Worm (Caenorhabditis elegans) whole organism, young adult: Measurements from ENCODE around the gene C03B1.2.
A peak's percentile ranks its signal among the peaks of the same experiment; 100 is the strongest.

ENCODE experiments used
- B0035.1 ChIP-seq: sonication (generic microtip); optimal IDR thresholded peaks from 2 replicates; lab custom pipeline; 2016; ENCODE audit warnings: missing genetic modification characterization, mild to moderate bottlenecking, missing compliant biosample characterization, missing genotype, missing genetic modification reagents
- F52B5.7 ChIP-seq: sonication (generic microtip); optimal IDR thresholded peaks from 2 replicates; lab custom pipeline; 2016; ENCODE audit warnings: mild to moderate bottlenecking, missing genetic modification characterization, missing compliant biosample characterization
- F55B11.4 ChIP-seq: sonication (generic microtip); optimal IDR thresholded peaks from 2 replicates; lab custom pipeline; 2016; ENCODE audit warnings: missing compliant biosample characterization, missing genetic modification characterization, borderline replicate concordance; ENCODE audit not compliant: insufficient read depth
- K11D2.4 ChIP-seq: fragments of 200-800 bp; sonication (Bioruptor generic); IDR thresholded peaks from 2 replicates; pipeline ENCODE4 v1.3.6; 2022; ENCODE audit warnings: missing genetic modification reagents, missing genetic modification characterization, missing compliant biosample characterization
- Y53F4B.3 ChIP-seq: fragments of 200-800 bp; sonication (Bioruptor generic); IDR thresholded peaks from 2 replicates; pipeline ENCODE4 v1.3.6; 2022; ENCODE audit warnings: missing genetic modification reagents, missing genetic modification characterization, missing compliant biosample characterization
- Y67H2A.10 ChIP-seq: fragments of 200-800 bp; sonication (Bioruptor generic); conservative IDR thresholded peaks from 2 replicates; pipeline ENCODE4 v1.3.6; 2022; ENCODE audit warnings: missing genetic modification reagents, missing genetic modification characterization, missing compliant biosample characterization
- ZK185.1 ChIP-seq: sonication (generic microtip); optimal IDR thresholded peaks from 2 replicates; lab custom pipeline; 2016; ENCODE audit warnings: mild to moderate bottlenecking, missing genetic modification characterization, missing compliant biosample characterization; ENCODE audit not compliant: poor library complexity, severe bottlenecking
- aptf-3 ChIP-seq: fragments of 200-800 bp; sonication (Bioruptor generic); IDR thresholded peaks from 2 replicates; pipeline ENCODE4 v1.3.6; 2022; ENCODE audit warnings: missing genetic modification characterization, missing compliant biosample characterization
- atf-7 ChIP-seq: sonication (generic microtip); optimal IDR thresholded peaks from 2 replicates; lab custom pipeline; 2017; ENCODE audit warnings: mild to moderate bottlenecking, missing genetic modification characterization, missing compliant biosample characterization
- attf-3 ChIP-seq: fragments of 200-800 bp; sonication (Bioruptor generic); conservative IDR thresholded peaks from 2 replicates; pipeline ENCODE4 v1.3.6; 2022; ENCODE audit warnings: missing genetic modification reagents, missing genetic modification characterization, missing compliant biosample characterization
- bed-2 ChIP-seq: fragments of 200-800 bp; sonication (Bioruptor generic); IDR thresholded peaks from 2 replicates; pipeline ENCODE4 v1.3.6; 2022; ENCODE audit warnings: missing genetic modification reagents, missing genetic modification characterization, missing compliant biosample characterization
- ccch-3 ChIP-seq: fragments of 200-800 bp; sonication (Bioruptor generic); optimal IDR thresholded peaks from 2 replicates; lab custom pipeline; 2018; ENCODE audit warnings: mild to moderate bottlenecking, missing genetic modification characterization, missing compliant biosample characterization
- ceh-40 ChIP-seq: fragments of 200-800 bp; sonication (Bioruptor generic); IDR thresholded peaks from 2 replicates; pipeline ENCODE4 v1.3.6; 2022; ENCODE audit warnings: missing genetic modification characterization, missing compliant biosample characterization
- ceh-58 ChIP-seq: fragments of 200-800 bp; sonication (Bioruptor generic); IDR thresholded peaks from 2 replicates; pipeline ENCODE4 v1.3.6; 2022; ENCODE audit warnings: missing genetic modification characterization, missing compliant biosample characterization
- chd-7 ChIP-seq: sonication (generic microtip); optimal IDR thresholded peaks from 2 replicates; lab custom pipeline; 2016; ENCODE audit warnings: mild to moderate bottlenecking, missing genetic modification characterization, moderate library complexity, missing compliant biosample characterization
- dox-1 ChIP-seq: fragments of 200-800 bp; sonication (Bioruptor generic); IDR thresholded peaks from 2 replicates; pipeline ENCODE4 v1.3.6; 2022; ENCODE audit warnings: missing genetic modification reagents, missing genetic modification characterization, missing compliant biosample characterization
- egl-44 ChIP-seq: fragments of 200-800 bp; sonication (Bioruptor generic); IDR thresholded peaks from 2 replicates; pipeline ENCODE4 v1.3.6; 2022; ENCODE audit warnings: missing genetic modification reagents, missing genetic modification characterization, missing compliant biosample characterization
- fkh-3 ChIP-seq: sonication (generic microtip); optimal IDR thresholded peaks from 2 replicates; lab custom pipeline; 2016; ENCODE audit warnings: mild to moderate bottlenecking, missing genetic modification characterization, missing compliant biosample characterization
- hmg-20 ChIP-seq: fragments of 200-800 bp; sonication (Bioruptor generic); IDR thresholded peaks from 2 replicates; pipeline ENCODE4 v1.3.6; 2022; ENCODE audit warnings: missing genetic modification reagents, missing genetic modification characterization, missing compliant biosample characterization
- let-607 ChIP-seq, 2 experiments: fragments of 200-800 bp in 1 of 2; sonication (Bioruptor generic) in 1 of 2; sonication (generic microtip) in 1 of 2; optimal IDR thresholded peaks; 2 replicates each; lab custom pipeline; 2016 to 2018; ENCODE audit warnings: mild to moderate bottlenecking in 2 of 2, missing compliant biosample characterization in 2 of 2, missing genetic modification characterization in 2 of 2, moderate library complexity in 2 of 2, missing genotype in 1 of 2
- lin-26 ChIP-seq: fragments of 200-800 bp; sonication (Bioruptor generic); IDR thresholded peaks from 2 replicates; pipeline ENCODE4 v1.3.6; 2022; ENCODE audit warnings: missing genetic modification reagents, missing genetic modification characterization, missing compliant biosample characterization
- madf-8 ChIP-seq: fragments of 200-800 bp; sonication (Bioruptor generic); conservative IDR thresholded peaks from 2 replicates; pipeline ENCODE4 v1.3.6; 2022; ENCODE audit warnings: missing genetic modification reagents, missing genetic modification characterization, missing compliant biosample characterization
- mel-28 ChIP-seq: sonication (generic microtip); optimal IDR thresholded peaks from 2 replicates; lab custom pipeline; 2016; ENCODE audit warnings: borderline replicate concordance, mild to moderate bottlenecking, missing genetic modification characterization, missing compliant biosample characterization
- nfya-1 ChIP-seq: sonication (generic microtip); optimal IDR thresholded peaks from 2 replicates; lab custom pipeline; 2017; ENCODE audit warnings: antibody characterized with exemption, missing compliant biosample characterization, missing genetic modification characterization, borderline replicate concordance; ENCODE audit not compliant: insufficient read depth
- nfyb-1 ChIP-seq: fragments of 200-800 bp; sonication (Bioruptor generic); IDR thresholded peaks from 2 replicates; pipeline ENCODE4 v1.3.6; 2022; ENCODE audit warnings: missing genetic modification reagents, missing genetic modification characterization, missing compliant biosample characterization
- nhr-120 ChIP-seq: fragments of 200-800 bp; sonication (Bioruptor generic); IDR thresholded peaks from 2 replicates; pipeline ENCODE4 v1.3.6; 2022; ENCODE audit warnings: missing genetic modification characterization, missing compliant biosample characterization
- nhr-179 ChIP-seq: sonication (generic microtip); optimal IDR thresholded peaks from 2 replicates; lab custom pipeline; 2016; ENCODE audit warnings: mild to moderate bottlenecking, missing genetic modification characterization, missing compliant biosample characterization
- nhr-27 ChIP-seq: fragments of 200-800 bp; sonication (Bioruptor generic); optimal IDR thresholded peaks from 2 replicates; lab custom pipeline; 2018; ENCODE audit warnings: mild to moderate bottlenecking, missing genetic modification characterization, moderate library complexity, missing compliant biosample characterization
- nhr-80 ChIP-seq: sonication (generic microtip); optimal IDR thresholded peaks from 2 replicates; lab custom pipeline; 2016; ENCODE audit warnings: missing genetic modification characterization, missing compliant biosample characterization
- nhr-90 ChIP-seq: sonication (generic microtip); optimal IDR thresholded peaks from 2 replicates; lab custom pipeline; 2016; ENCODE audit warnings: missing genotype, mild to moderate bottlenecking, missing genetic modification characterization, missing compliant biosample characterization
- pbrm-1 ChIP-seq: fragments of 200-800 bp; sonication (Bioruptor generic); IDR thresholded peaks from 2 replicates; pipeline ENCODE4 v1.3.6; 2022; ENCODE audit warnings: missing genetic modification reagents, missing genetic modification characterization, missing compliant biosample characterization
- pha-4 ChIP-seq: fragments of 150-350 bp; sonication (generic microtip); optimal IDR thresholded peaks from 2 replicates; lab custom pipeline; 2014; ENCODE audit warnings: missing biosample characterization, missing genetic modification reagents, missing genetic modification characterization
- sdz-38 ChIP-seq: sonication (generic microtip); optimal IDR thresholded peaks from 2 replicates; lab custom pipeline; 2016; ENCODE audit warnings: missing genotype, missing genetic modification characterization, missing compliant biosample characterization
- tlf-1 ChIP-seq: fragments of 200-800 bp; sonication (Bioruptor generic); optimal IDR thresholded peaks from 2 replicates; lab custom pipeline; 2018; ENCODE audit warnings: mild to moderate bottlenecking, missing genetic modification characterization, missing compliant biosample characterization
- ztf-18 ChIP-seq: sonication (generic microtip); optimal IDR thresholded peaks from 2 replicates; lab custom pipeline; 2016; ENCODE audit warnings: missing genotype, mild to moderate bottlenecking, missing genetic modification characterization, missing compliant biosample characterization
- ztf-22 ChIP-seq: fragments of 200-800 bp; sonication (Bioruptor generic); optimal IDR thresholded peaks from 2 replicates; lab custom pipeline; 2018; ENCODE audit warnings: mild to moderate bottlenecking, missing genetic modification characterization, moderate library complexity, missing compliant biosample characterization

C03B1.2 gene

DNA sequence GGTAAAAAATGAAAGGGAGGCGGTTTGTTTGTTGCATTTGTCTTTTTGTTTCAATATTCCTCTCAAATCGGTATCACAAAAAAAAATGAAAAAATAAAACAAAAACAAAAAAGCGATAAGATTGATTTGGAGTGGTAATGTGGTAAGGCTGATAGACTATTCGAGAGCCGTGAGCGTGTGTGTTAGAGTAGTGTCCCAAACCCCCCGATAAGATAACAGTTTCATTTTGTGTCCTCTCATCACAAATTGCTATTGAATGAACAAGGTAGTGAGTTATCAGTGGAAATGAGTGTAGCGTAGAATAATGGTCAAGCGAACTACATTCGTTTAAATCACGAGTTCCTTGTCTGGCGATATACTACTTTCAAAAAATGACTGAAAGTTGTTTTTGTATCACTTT lies 31.4 kb upstream of the C03B1.2 start:
- TF ChIP-seq ztf-22 (peak; percentile 38), egl-44 (GFP tag; lab: Robert Waterston, UW) (no peak), let-607 (tag; optimal IDR thresholded peaks at IDR 0.05; lab: Kevin White, UChicago) (peak in 1 of 2 experiments; percentile 9), atf-7 (tag; lab: Kevin White, UChicago) (peak; percentile 3), nhr-90 (peak; percentile 16), pha-4 (tag; lab: Kevin White, UChicago) (peak; percentile 2), tlf-1 (GFP tag; lab: Kevin White, UChicago) (no peak), nfyb-1 (GFP tag; lab: Robert Waterston, UW) (peak; percentile 42; the same call in 1 of the 2 replicates), nhr-80 (tag; lab: Kevin White, UChicago) (peak; percentile 93)

ce11 chrX:6341513-6341912 lies 28.3 kb upstream of the C03B1.2 start, which contains the start of gene C03B1.7:
Gene C03B1.7, plus strand, starts transcription at chrX:6341813.
- TF ChIP-seq lin-26 (GFP tag; lab: Robert Waterston, UW) (no peak), pbrm-1 (GFP tag; lab: Robert Waterston, UW) (no peak), Y53F4B.3 (GFP tag; lab: Robert Waterston, UW) (no peak), pha-4 (tag; lab: Kevin White, UChicago) (no peak), mel-28 (tag; lab: Kevin White, UChicago) (no peak), fkh-3 (tag; lab: Kevin White, UChicago) (no peak), chd-7 (tag; lab: Kevin White, UChicago) (no peak), attf-3 (GFP tag; lab: Robert Waterston, UW) (no peak), B0035.1 (tag; lab: Kevin White, UChicago) (no peak), ZK185.1 (tag; lab: Kevin White, UChicago) (no peak), ztf-18 (no peak), nfyb-1 (GFP tag; lab: Robert Waterston, UW) (no peak), bed-2 (GFP tag; lab: Robert Waterston, UW) (no peak)

ce11 chrX:6345785-6346184 lies 24.0 kb upstream of the C03B1.2 start:
- TF ChIP-seq nhr-179 (tag; lab: Kevin White, UChicago) (no peak), Y67H2A.10 (GFP tag; lab: Robert Waterston, UW) (no peak), chd-7 (tag; lab: Kevin White, UChicago) (no peak), nhr-27 (tag; lab: Kevin White, UChicago) (no peak), mel-28 (tag; lab: Kevin White, UChicago) (no peak), sdz-38 (no peak), fkh-3 (tag; lab: Kevin White, UChicago) (no peak), dox-1 (GFP tag; lab: Robert Waterston, UW) (no peak), ceh-40 (no peak), ccch-3 (no peak), F55B11.4 (no peak), F52B5.7 (tag; lab: Kevin White, UChicago) (no peak), madf-8 (no peak)

DNA sequence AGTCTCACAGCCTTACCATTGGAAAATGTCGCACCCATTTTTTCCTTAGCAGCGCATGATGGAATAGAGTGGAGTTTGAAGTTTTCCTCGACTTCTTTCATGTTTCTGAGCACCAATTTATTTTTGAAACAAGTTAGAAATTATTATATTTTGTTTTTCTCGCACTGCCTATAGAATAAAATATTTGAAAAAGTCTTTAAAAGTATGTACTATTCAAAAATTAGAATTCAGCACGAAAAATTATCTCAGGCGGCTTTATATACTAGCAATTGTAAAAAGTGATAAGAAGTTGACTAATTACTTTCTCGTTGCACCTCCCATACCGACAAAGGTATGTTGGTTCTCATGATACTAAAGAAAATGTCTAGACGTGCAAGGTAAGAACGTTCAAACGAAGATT lies 22.8 kb upstream of the C03B1.2 start, which contains the start of gene C03B1.9:
Gene C03B1.9, minus strand, starts transcription at position 101 of the 400 bp plus-strand sequence.
- TF ChIP-seq ceh-58 (no peak), hmg-20 (no peak), nhr-179 (tag; lab: Kevin White, UChicago) (no peak), aptf-3 (no peak), nfya-1 (tag; lab: Kevin White, UChicago) (no peak), K11D2.4 (GFP tag; lab: Robert Waterston, UW) (no peak), nhr-120 (no peak)
